Worm (Caenorhabditis elegans) whole organism, L2 larva: ENCODE results near the gene col-152.

Experiments used
- nhr-237 ChIP-seq: fragments of 150-350 bp; optimal IDR thresholded peaks from 2 replicates; lab custom pipeline; 2014; ENCODE audit warnings: missing biosample characterization, missing genetic modification characterization
- ztf-11 ChIP-seq: sonication (generic microtip); optimal IDR thresholded peaks from 2 replicates; lab custom pipeline; 2017; ENCODE audit warnings: missing biosample characterization, missing genetic modification characterization

DNA sequence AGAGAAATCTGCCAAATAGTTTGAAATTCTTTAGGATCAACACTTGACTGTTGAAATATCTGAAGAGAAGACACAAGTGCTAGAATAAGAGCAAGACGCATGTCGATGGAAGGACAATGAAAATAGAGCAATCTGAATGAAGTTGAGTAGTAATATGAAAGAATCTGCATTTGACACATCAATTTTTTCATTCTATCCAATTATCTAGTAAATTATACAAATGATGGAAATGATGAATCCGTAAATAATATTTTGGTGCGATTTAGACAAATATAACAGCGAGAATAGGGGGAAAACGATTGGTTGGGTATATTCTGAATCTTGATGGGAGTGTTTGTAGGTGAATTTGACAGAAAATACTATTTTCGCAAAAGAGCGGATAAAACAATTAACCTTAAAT is 28.0 kb upstream of the col-152 start, which contains the start of gene txt-10:
- TF ChIP-seq ztf-11 (tag; lab: Kevin White, UChicago) (no peak), nhr-237 (tag; lab: Kevin White, UChicago) (no peak)
